Comparison of ENCODE assay signal across 4 fruit fly cellular contexts in genomic region chr2L:2110350-2110888, dm6.
A peak's percentile ranks its signal among the peaks of the same experiment; 100 is the strongest.
TF ChIP-seq lines count a peak whose summit lies in the region.

No protein-coding gene starts in this region.

- peak; percentile 44 to 56 for TF ChIP-seq CTCF in S2 (optimal IDR thresholded peaks at IDR 0.05; lab: Kevin White, UChicago)
- no peak for TF ChIP-seq CTCF in whole organism, embryonic (GFP tag; optimal IDR thresholded peaks at IDR 0.05; lab: Kevin White, UChicago)

TF ChIP-seq in whole organism, adult, 20 proteins besides CTCF, POLR2A, EP300 and RAD21:
- TF ChIP-seq kay (GFP tag; lab: Kevin White, UChicago; ENCODE audit: borderline replicate concordance), result no peak
- TF ChIP-seq pad (GFP tag; optimal IDR thresholded peaks at IDR 0.05; lab: Kevin White, UChicago), result peak; percentile 72

TF ChIP-seq in whole organism, embryonic, 481 proteins besides CTCF, POLR2A, EP300 and RAD21:
- TF ChIP-seq CG31365 (tag; optimal IDR thresholded peaks at IDR 0.05; lab: Kevin White, UChicago) (peak; percentile 87), CG11504 (tag; optimal IDR thresholded peaks at IDR 0.05; lab: Kevin White, UChicago) (peak; percentile 87), slbo (GFP tag; IDR thresholded peaks at IDR 0.05; lab: Robert Waterston, UW) (no peak), NFAT (GFP tag; IDR thresholded peaks at IDR 0.05; lab: Robert Waterston, UW) (no peak), jing (GFP tag; optimal IDR thresholded peaks at IDR 0.05; lab: Kevin White, UChicago) (no peak), CG32772 (GFP tag; IDR thresholded peaks at IDR 0.05; lab: Robert Waterston, UW) (no peak), jigr1 (GFP tag; IDR thresholded peaks at IDR 0.05; lab: Robert Waterston, UW) (no peak), Hsf (GFP tag; optimal IDR thresholded peaks at IDR 0.05; lab: Kevin White, UChicago) (no peak)

TF ChIP-seq in whole organism, wandering third instar larva, 38 proteins besides CTCF, POLR2A, EP300 and RAD21:
- peak; percentile 41 for TF ChIP-seq Myc (optimal IDR thresholded peaks at IDR 0.05; lab: Kevin White, UChicago)
- TF ChIP-seq CrebA (GFP tag; optimal IDR thresholded peaks at IDR 0.05; lab: Kevin White, UChicago; ENCODE audit: borderline replicate concordance), result no peak
